Fruit fly (Drosophila melanogaster) whole organism, prepupa: ENCODE results near the gene Sema5c.

Source experiments
- Blimp-1 ChIP-seq: fragments of 200-800 bp; sonication (Bioruptor generic); optimal IDR thresholded peaks from 3 replicates; lab custom pipeline; 2017; ENCODE audit warnings: missing biosample characterization, missing genetic modification characterization, mild to moderate bottlenecking, moderate library complexity, missing genetic modification reagents
- CG10669 ChIP-seq: fragments of 200-800 bp; sonication (Bioruptor generic); optimal IDR thresholded peaks from 3 replicates; lab custom pipeline; 2018; ENCODE audit warnings: missing biosample characterization, mild to moderate bottlenecking, missing genetic modification characterization, moderate library complexity
- CG11294 ChIP-seq: fragments of 200-800 bp; sonication (Bioruptor generic); IDR thresholded peaks from 2 replicates; pipeline ENCODE4 v1.3.6; 2022; ENCODE audit warnings: missing biosample characterization, missing genetic modification characterization
- CG11762 ChIP-seq: fragments of 200-800 bp; sonication (Bioruptor generic); optimal IDR thresholded peaks from 3 replicates; lab custom pipeline; 2016; ENCODE audit warnings: missing biosample characterization, missing genetic modification characterization; ENCODE audit not compliant: insufficient read depth
- CG11902 ChIP-seq: fragments of 200-800 bp; sonication (Bioruptor generic); optimal IDR thresholded peaks from 3 replicates; lab custom pipeline; 2016; ENCODE audit warnings: missing biosample characterization, missing genetic modification characterization
- CG1621 ChIP-seq: fragments of 200-800 bp; sonication (Bioruptor generic); optimal IDR thresholded peaks from 3 replicates; lab custom pipeline; 2018; ENCODE audit warnings: missing biosample characterization, mild to moderate bottlenecking, missing genetic modification characterization
- CG16779 ChIP-seq: fragments of 200-800 bp; sonication (Bioruptor generic); optimal IDR thresholded peaks from 3 replicates; lab custom pipeline; 2017; ENCODE audit warnings: missing biosample characterization, mild to moderate bottlenecking, missing genetic modification characterization
- CG3032 ChIP-seq: fragments of 200-800 bp; optimal IDR thresholded peaks from 2 replicates; lab custom pipeline; 2019; ENCODE audit warnings: missing biosample characterization, mild to moderate bottlenecking, missing genetic modification characterization, moderate library complexity
- CG31627 ChIP-seq: fragments of 200-800 bp; sonication (Bioruptor generic); optimal IDR thresholded peaks from 3 replicates; lab custom pipeline; 2016; ENCODE audit warnings: missing biosample characterization, missing genetic modification characterization
- CG32006 ChIP-seq: fragments of 200-800 bp; sonication (Bioruptor generic); optimal IDR thresholded peaks from 3 replicates; lab custom pipeline; 2017; ENCODE audit warnings: missing biosample characterization, mild to moderate bottlenecking, missing genetic modification characterization
- CG34406 ChIP-seq: fragments of 200-800 bp; sonication (Bioruptor generic); optimal IDR thresholded peaks from 3 replicates; lab custom pipeline; 2016; ENCODE audit warnings: missing biosample characterization, missing genetic modification characterization
- CG3919 ChIP-seq: fragments of 200-800 bp; sonication (Bioruptor generic); optimal IDR thresholded peaks from 3 replicates; lab custom pipeline; 2016; ENCODE audit warnings: missing biosample characterization, missing genetic modification characterization
- CG6792 ChIP-seq: fragments of 200-800 bp; sonication (Bioruptor generic); optimal IDR thresholded peaks from 3 replicates; lab custom pipeline; 2016; ENCODE audit warnings: missing biosample characterization, missing genetic modification characterization
- CG6808 ChIP-seq: fragments of 200-800 bp; sonication (Bioruptor generic); optimal IDR thresholded peaks from 3 replicates; lab custom pipeline; 2017; ENCODE audit warnings: missing biosample characterization, missing genetic modification characterization, mild to moderate bottlenecking, moderate library complexity, missing genetic modification reagents
- CG8119 ChIP-seq: fragments of 200-800 bp; sonication (Bioruptor generic); IDR thresholded peaks from 3 replicates; pipeline ENCODE4 v1.3.6; 2022; ENCODE audit warnings: missing biosample characterization, missing genetic modification characterization
- CG8632 ChIP-seq: fragments of 200-800 bp; sonication (Bioruptor generic); optimal IDR thresholded peaks from 3 replicates; lab custom pipeline; 2016; ENCODE audit warnings: missing biosample characterization, missing genetic modification characterization
- Eip78C ChIP-seq: fragments of 200-800 bp; sonication (Bioruptor generic); peaks from one replicate; lab custom pipeline; 2016; ENCODE audit warnings: missing biosample characterization, missing genetic modification characterization
- Ets21C ChIP-seq: fragments of 200-800 bp; sonication (Bioruptor generic); optimal IDR thresholded peaks from 3 replicates; lab custom pipeline; 2016; ENCODE audit warnings: missing biosample characterization, missing genetic modification characterization
- Ets96B ChIP-seq: fragments of 200-800 bp; optimal IDR thresholded peaks from 2 replicates; lab custom pipeline; 2019; ENCODE audit warnings: missing biosample characterization, mild to moderate bottlenecking, missing genetic modification characterization, moderate library complexity
- Gug ChIP-seq: fragments of 200-800 bp; sonication (Bioruptor generic); IDR thresholded peaks from 2 replicates; pipeline ENCODE4 v1.3.6; 2022; ENCODE audit warnings: missing biosample characterization, missing genetic modification characterization
- Hr38 ChIP-seq: sonication (Bioruptor generic); optimal IDR thresholded peaks from 2 replicates; lab custom pipeline; 2016; ENCODE audit warnings: missing biosample characterization, missing genetic modification characterization
- Hr39 ChIP-seq: fragments of 200-800 bp; sonication (Bioruptor generic); optimal IDR thresholded peaks from 2 replicates; lab custom pipeline; 2016; ENCODE audit warnings: missing biosample characterization, missing genetic modification characterization
- Hr4 ChIP-seq: fragments of 200-800 bp; sonication (Bioruptor generic); optimal IDR thresholded peaks from 3 replicates; lab custom pipeline; 2016; ENCODE audit warnings: missing biosample characterization, missing genetic modification characterization
- Lpt ChIP-seq: fragments of 200-800 bp; sonication (Bioruptor generic); optimal IDR thresholded peaks from 3 replicates; lab custom pipeline; 2016; ENCODE audit warnings: missing biosample characterization, missing genetic modification characterization
- Met ChIP-seq: fragments of 200-800 bp; sonication (Bioruptor generic); optimal IDR thresholded peaks from 3 replicates; lab custom pipeline; 2016; ENCODE audit warnings: missing biosample characterization, missing genetic modification characterization
- Smox ChIP-seq: fragments of 200-800 bp; sonication (Bioruptor generic); optimal IDR thresholded peaks from 3 replicates; lab custom pipeline; 2016; ENCODE audit warnings: missing biosample characterization, missing genetic modification characterization
- Sox102F ChIP-seq: fragments of 200-800 bp; sonication (Bioruptor generic); optimal IDR thresholded peaks from 2 replicates; lab custom pipeline; 2016; ENCODE audit warnings: missing biosample characterization, mild to moderate bottlenecking, missing genetic modification characterization
- Sox14 ChIP-seq: fragments of 200-800 bp; sonication (Bioruptor generic); optimal IDR thresholded peaks from 3 replicates; lab custom pipeline; 2016; ENCODE audit warnings: missing biosample characterization, missing genetic modification characterization
- achi ChIP-seq: fragments of 200-800 bp; sonication (Bioruptor generic); optimal IDR thresholded peaks from 3 replicates; lab custom pipeline; 2016; ENCODE audit warnings: missing biosample characterization, missing genetic modification characterization
- dac ChIP-seq: fragments of 200-800 bp; sonication (Bioruptor generic); optimal IDR thresholded peaks from 2 replicates; lab custom pipeline; 2017; ENCODE audit warnings: missing biosample characterization, mild to moderate bottlenecking, missing genetic modification characterization
- dsx ChIP-seq: fragments of 200-800 bp; optimal IDR thresholded peaks from 3 replicates; lab custom pipeline; 2019; ENCODE audit warnings: missing biosample characterization, mild to moderate bottlenecking, missing genetic modification characterization, moderate library complexity; ENCODE audit not compliant: poor library complexity, severe bottlenecking
- eg ChIP-seq: fragments of 200-800 bp; sonication (Bioruptor generic); IDR thresholded peaks from 3 replicates; pipeline ENCODE4 v1.3.6; 2022; ENCODE audit warnings: missing biosample characterization, missing genetic modification characterization
- esn ChIP-seq: fragments of 200-800 bp; sonication (Bioruptor generic); optimal IDR thresholded peaks from 2 replicates; lab custom pipeline; 2016; ENCODE audit warnings: missing biosample characterization, mild to moderate bottlenecking, missing genetic modification characterization, moderate library complexity
- fd59A ChIP-seq: fragments of 200-800 bp; sonication (Bioruptor generic); optimal IDR thresholded peaks from 2 replicates; lab custom pipeline; 2017; ENCODE audit warnings: missing biosample characterization, mild to moderate bottlenecking, missing genetic modification characterization, missing genetic modification reagents
- fd85E ChIP-seq: fragments of 200-800 bp; sonication (Bioruptor generic); optimal IDR thresholded peaks from 3 replicates; lab custom pipeline; 2016; ENCODE audit warnings: missing biosample characterization, missing genetic modification characterization
- lz ChIP-seq: fragments of 200-800 bp; sonication (Bioruptor generic); optimal IDR thresholded peaks from 3 replicates; lab custom pipeline; 2016; ENCODE audit warnings: missing biosample characterization, missing genetic modification characterization
- net ChIP-seq: fragments of 200-800 bp; sonication (Bioruptor generic); optimal IDR thresholded peaks from 3 replicates; lab custom pipeline; 2016; ENCODE audit warnings: missing biosample characterization, missing genetic modification characterization
- pdm3 ChIP-seq: fragments of 200-800 bp; sonication (Bioruptor generic); optimal IDR thresholded peaks from 3 replicates; lab custom pipeline; 2016; ENCODE audit warnings: missing biosample characterization, missing genetic modification characterization
- salr ChIP-seq, 2 experiments: fragments of 200-800 bp; sonication (Bioruptor generic); optimal IDR thresholded peaks; 3 replicates each; lab custom pipeline; 2016 to 2018; ENCODE audit warnings: missing biosample characterization in 2 of 2, missing genetic modification characterization in 2 of 2, mild to moderate bottlenecking in 1 of 2
- spab ChIP-seq: fragments of 200-800 bp; sonication (Bioruptor generic); optimal IDR thresholded peaks from 2 replicates; lab custom pipeline; 2017; ENCODE audit warnings: missing biosample characterization, mild to moderate bottlenecking, missing genetic modification characterization, missing genetic modification reagents
- ss ChIP-seq, 2 experiments: fragments of 200-800 bp; sonication (Bioruptor generic); optimal IDR thresholded peaks; 2 replicates in 1 of 2; 3 replicates in 1 of 2; lab custom pipeline; 2017 to 2018; ENCODE audit warnings: mild to moderate bottlenecking in 2 of 2, missing biosample characterization in 2 of 2, missing genetic modification characterization in 2 of 2, moderate library complexity in 1 of 2
- svp ChIP-seq: fragments of 200-800 bp; sonication (Bioruptor generic); peaks from one replicate; lab custom pipeline; 2016; ENCODE audit warnings: missing biosample characterization, missing genetic modification characterization
- topi ChIP-seq: fragments of 200-800 bp; sonication (Bioruptor generic); optimal IDR thresholded peaks from 3 replicates; lab custom pipeline; 2016; ENCODE audit warnings: missing biosample characterization, missing genetic modification characterization
- vri ChIP-seq: fragments of 200-800 bp; sonication (Bioruptor generic); optimal IDR thresholded peaks from 3 replicates; lab custom pipeline; 2016; ENCODE audit warnings: missing biosample characterization, mild to moderate bottlenecking, missing genetic modification characterization

Sema5c gene

DNA sequence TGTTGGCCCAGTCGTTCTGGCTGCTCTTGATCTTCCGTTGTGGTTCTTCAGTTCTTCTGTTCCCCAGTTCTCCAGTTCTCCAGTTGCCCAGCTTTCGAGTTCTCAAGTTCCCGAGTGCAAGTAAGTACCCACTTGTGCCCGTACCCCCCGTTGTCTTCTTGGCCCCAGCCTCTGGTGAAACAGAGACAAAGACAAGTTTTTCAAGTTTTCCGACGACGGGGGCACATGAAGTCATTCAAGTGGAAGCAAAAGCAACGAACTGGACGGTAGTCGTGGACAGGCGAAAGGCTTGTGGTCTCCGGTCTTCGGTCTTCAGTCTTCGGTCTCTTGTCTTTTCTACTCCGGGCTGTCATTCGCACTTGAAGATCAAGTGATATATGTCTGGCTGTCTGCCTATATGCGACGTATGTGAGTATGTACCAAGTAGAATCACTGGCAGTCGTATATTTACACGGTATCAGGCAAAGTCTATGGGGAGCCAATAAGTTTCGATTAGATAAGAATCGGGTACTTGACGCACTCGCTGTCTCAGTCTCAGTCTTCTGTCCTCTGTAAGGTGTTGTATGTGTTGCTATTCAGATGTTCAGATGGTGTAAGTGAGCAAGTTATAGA, 41.2 kb downstream of the Sema5c start (continued):
- TF ChIP-seq CG6792 (GFP tag; lab: Kevin White, UChicago) (no peak), Hr39 (no peak), Ets21C (GFP tag; lab: Kevin White, UChicago) (no peak), CG1621 (tag; lab: Kevin White, UChicago) (peak; percentile 78), CG31627 (no peak), spab (peak; percentile 14), Eip78C (peak; percentile 49), fd85E (GFP tag; lab: Kevin White, UChicago) (no peak), lz (GFP tag; lab: Kevin White, UChicago) (no peak), CG6808 (GFP tag; lab: Kevin White, UChicago) (peak; percentile 51), Smox (GFP tag; lab: Kevin White, UChicago) (no peak), Gug (no peak), Blimp-1 (GFP tag; lab: Kevin White, UChicago) (peak; percentile 12), dsx (GFP tag; lab: Kevin White, UChicago) (peak; percentile 68)

DNA sequence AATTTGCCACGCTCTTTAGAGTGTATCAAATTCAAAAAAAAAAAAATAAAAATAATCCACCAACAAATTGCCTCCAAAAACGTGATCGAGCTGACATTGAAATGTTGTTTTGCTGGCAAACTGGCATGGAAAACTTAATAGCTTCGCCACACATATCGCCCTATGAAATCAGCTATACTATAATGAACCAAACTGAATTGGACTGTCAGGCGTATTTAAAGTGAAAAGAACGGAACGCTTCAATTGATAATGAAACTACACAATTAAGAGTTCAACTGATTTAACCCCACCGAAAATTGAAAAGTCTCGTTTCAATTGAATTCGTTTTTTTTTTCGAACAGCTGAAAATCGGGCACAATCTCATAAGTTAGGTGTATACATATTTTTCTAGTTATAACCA, 42.5 kb downstream of the Sema5c start:
- no peak for TF ChIP-seq dac (GFP tag; lab: Kevin White, UChicago)

DNA sequence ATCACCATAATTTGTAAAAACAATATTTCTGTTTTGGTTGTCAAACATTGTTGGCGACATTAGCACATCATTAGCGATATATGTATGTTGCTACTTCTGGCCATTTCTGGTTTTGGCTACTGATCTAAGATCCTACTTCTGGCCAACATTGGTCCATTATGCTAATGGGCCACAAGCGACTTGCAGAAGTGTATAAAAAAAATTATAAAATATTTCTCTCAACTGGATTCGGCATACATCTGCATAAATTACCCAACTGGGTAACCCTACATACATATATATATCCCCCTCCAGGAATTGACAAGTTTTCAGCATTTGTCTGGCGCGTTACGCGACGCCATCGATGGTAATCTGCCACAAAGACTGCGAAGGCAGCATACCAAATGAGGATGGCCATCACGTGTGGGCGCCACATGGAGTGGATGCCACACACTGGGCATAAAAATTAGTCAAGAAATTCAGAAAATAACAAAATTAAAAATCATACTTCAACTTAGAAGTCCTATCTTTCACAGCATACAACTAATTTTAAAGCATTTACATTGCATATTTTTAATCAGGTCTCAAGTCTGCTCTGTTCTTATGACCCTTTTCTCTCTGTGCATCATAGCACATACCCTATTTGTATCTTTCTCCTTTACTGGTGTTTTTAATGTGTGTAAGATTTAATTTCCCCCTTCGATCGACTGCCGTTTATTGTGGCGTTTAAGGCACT, 44.0 kb downstream of the Sema5c start:
- peak; percentile 49 for TF ChIP-seq CG3032 (tag; lab: Kevin White, UChicago)
- TF ChIP-seq CG32006, result peak; percentile 31
- peak; percentile 61 for TF ChIP-seq Ets96B (tag; lab: Kevin White, UChicago)
- TF ChIP-seq CG11762 (GFP tag; lab: Kevin White, UChicago), result peak; percentile 3
- TF ChIP-seq Sox14 (GFP tag; lab: Kevin White, UChicago), result peak; percentile 27
- TF ChIP-seq eg, result peak; percentile 49; the same call in 2 of the 3 replicates
- TF ChIP-seq esn (GFP tag; lab: Kevin White, UChicago), result no peak
- no peak for TF ChIP-seq CG16779 (tag; lab: Kevin White, UChicago)
- no peak for TF ChIP-seq CG1621 (tag; lab: Kevin White, UChicago)
- TF ChIP-seq fd85E (GFP tag; lab: Kevin White, UChicago), result no peak
- peak; percentile 9 for TF ChIP-seq fd59A (GFP tag; lab: Kevin White, UChicago)
- no peak for TF ChIP-seq vri (GFP tag; lab: Kevin White, UChicago)
- peak; percentile 14 for TF ChIP-seq topi (GFP tag; lab: Kevin White, UChicago)
- peak; percentile 21 for TF ChIP-seq achi (GFP tag; lab: Kevin White, UChicago)
- TF ChIP-seq CG6808 (GFP tag; lab: Kevin White, UChicago), result peak; percentile 49
- peak; percentile 5 for TF ChIP-seq net
- no peak for TF ChIP-seq Hr39
- TF ChIP-seq dsx (GFP tag; lab: Kevin White, UChicago), result peak; percentile 43
- no peak for TF ChIP-seq Met (GFP tag; lab: Kevin White, UChicago)
- TF ChIP-seq Hr4 (GFP tag; lab: Kevin White, UChicago), result peak; percentile 27
- no peak for TF ChIP-seq svp (GFP tag; lab: Kevin White, UChicago)
- TF ChIP-seq CG11902 (GFP tag; lab: Kevin White, UChicago), result no peak
- no peak for TF ChIP-seq CG34406
- no peak for TF ChIP-seq CG11294 (GFP tag; lab: Robert Waterston, UW)
- peak in 1 of 2 experiments; percentile 29 for TF ChIP-seq ss (GFP tag; optimal IDR thresholded peaks at IDR 0.05; lab: Kevin White, UChicago)
- no peak for TF ChIP-seq salr (GFP tag; optimal IDR thresholded peaks at IDR 0.05; lab: Kevin White, UChicago)
- no peak for TF ChIP-seq Sox102F
- TF ChIP-seq CG6792 (GFP tag; lab: Kevin White, UChicago), result no peak
- no peak for TF ChIP-seq Hr38 (GFP tag; lab: Kevin White, UChicago)
- peak; percentile 38; the same call in 2 of the 3 replicates for TF ChIP-seq CG8119 (GFP tag; lab: Robert Waterston, UW)
- TF ChIP-seq pdm3 (GFP tag; lab: Kevin White, UChicago), result peak; percentile 28
- TF ChIP-seq CG8632 (GFP tag; lab: Kevin White, UChicago), result no peak
- TF ChIP-seq Lpt, result no peak
- peak; percentile 70 for TF ChIP-seq CG10669
- TF ChIP-seq Eip78C, result peak; percentile 71
- TF ChIP-seq CG3919 (GFP tag; lab: Kevin White, UChicago), result peak; percentile 55
- no peak for TF ChIP-seq Blimp-1 (GFP tag; lab: Kevin White, UChicago)
- TF ChIP-seq Gug, result peak; percentile 34; the same call in 1 of the 2 replicates
- TF ChIP-seq lz (GFP tag; lab: Kevin White, UChicago), result no peak
